Fruit fly (Drosophila melanogaster) whole organism, adult: ENCODE measurements around the gene Eogt.

Experiments used
- CG11617 ChIP-seq: fragments of 200-800 bp; sonication (Bioruptor generic); optimal IDR thresholded peaks from 2 replicates; lab custom pipeline; 2017; ENCODE audit warnings: mild to moderate bottlenecking, missing biosample characterization, missing genetic modification reagents, missing genetic modification characterization
- CG12768 ChIP-seq: fragments of 200-800 bp; sonication (Bioruptor generic); optimal IDR thresholded peaks from 2 replicates; lab custom pipeline; 2017; ENCODE audit warnings: missing biosample characterization, missing genetic modification characterization, mild to moderate bottlenecking, moderate library complexity, missing genetic modification reagents
- CG14711 ChIP-seq: fragments of 200-800 bp; sonication (Bioruptor generic); optimal IDR thresholded peaks from 2 replicates; lab custom pipeline; 2018; ENCODE audit warnings: missing biosample characterization, mild to moderate bottlenecking, missing genetic modification characterization, moderate library complexity
- CG1620 ChIP-seq: fragments of 200-800 bp; sonication (Bioruptor generic); optimal IDR thresholded peaks from 2 replicates; lab custom pipeline; 2016; ENCODE audit warnings: missing biosample characterization, missing genetic modification characterization
- CG33017 ChIP-seq: fragments of 200-800 bp; sonication (Bioruptor generic); optimal IDR thresholded peaks from 2 replicates; lab custom pipeline; 2018; ENCODE audit warnings: missing biosample characterization, mild to moderate bottlenecking, missing genetic modification characterization, moderate library complexity
- CG5204 ChIP-seq: fragments of 200-800 bp; sonication (Bioruptor generic); optimal IDR thresholded peaks from 2 replicates; lab custom pipeline; 2016; ENCODE audit warnings: missing biosample characterization, missing genetic modification characterization
- CG7045 ChIP-seq: fragments of 200-800 bp; sonication (Bioruptor generic); optimal IDR thresholded peaks from 2 replicates; lab custom pipeline; 2017; ENCODE audit warnings: missing biosample characterization, mild to moderate bottlenecking, missing genetic modification characterization
- CG7101 ChIP-seq: fragments of 200-800 bp; sonication (Bioruptor generic); optimal IDR thresholded peaks from 2 replicates; lab custom pipeline; 2018; ENCODE audit warnings: missing biosample characterization, mild to moderate bottlenecking, missing genetic modification characterization, moderate library complexity
- Clk ChIP-seq: fragments of 200-800 bp; sonication (Bioruptor generic); optimal IDR thresholded peaks from 2 replicates; lab custom pipeline; 2017; ENCODE audit warnings: missing biosample characterization, missing genetic modification characterization
- Crg-1 ChIP-seq: fragments of 200-800 bp; sonication (Bioruptor generic); optimal IDR thresholded peaks from 2 replicates; lab custom pipeline; 2016; ENCODE audit warnings: missing biosample characterization, missing genetic modification characterization
- Hr96 ChIP-seq: fragments of 200-800 bp; sonication (Bioruptor generic); optimal IDR thresholded peaks from 2 replicates; lab custom pipeline; 2016; ENCODE audit warnings: missing biosample characterization, missing genetic modification characterization
- Mnt ChIP-seq: fragments of 200-800 bp; sonication (Bioruptor generic); optimal IDR thresholded peaks from 2 replicates; lab custom pipeline; 2016; ENCODE audit warnings: missing biosample characterization, mild to moderate bottlenecking, missing genetic modification characterization
- bab1 ChIP-seq: fragments of 200-800 bp; sonication (Bioruptor generic); optimal IDR thresholded peaks from 3 replicates; lab custom pipeline; 2019; ENCODE audit warnings: missing biosample characterization, mild to moderate bottlenecking, missing genetic modification characterization, moderate library complexity
- cic ChIP-seq: fragments of 200-800 bp; sonication (Bioruptor generic); optimal IDR thresholded peaks from 2 replicates; lab custom pipeline; 2017; ENCODE audit warnings: missing biosample characterization, mild to moderate bottlenecking, missing genetic modification characterization, moderate library complexity
- cnc ChIP-seq, 2 experiments: fragments of >200 bp; optimal IDR thresholded peaks; 2 replicates each; lab custom pipeline; 2017
- kay ChIP-seq: fragments of 200-800 bp; sonication (Bioruptor generic); peaks from one replicate; lab custom pipeline; 2016; ENCODE audit warnings: missing biosample characterization, missing genetic modification characterization, borderline replicate concordance
- ovo ChIP-seq: fragments of 200-800 bp; sonication (Bioruptor generic); optimal IDR thresholded peaks from 2 replicates; lab custom pipeline; 2016; ENCODE audit warnings: missing biosample characterization, missing genetic modification characterization
- pad ChIP-seq: fragments of 200-800 bp; sonication (Bioruptor generic); optimal IDR thresholded peaks from 3 replicates; lab custom pipeline; 2017; ENCODE audit warnings: missing biosample characterization, missing genetic modification characterization, mild to moderate bottlenecking, moderate library complexity, missing genetic modification reagents
- tj ChIP-seq: fragments of 200-800 bp; sonication (Bioruptor generic); optimal IDR thresholded peaks from 3 replicates; lab custom pipeline; 2017; ENCODE audit warnings: missing biosample characterization, mild to moderate bottlenecking, missing genetic modification characterization, moderate library complexity
- toe ChIP-seq: fragments of 200-800 bp; sonication (Bioruptor generic); optimal IDR thresholded peaks from 2 replicates; lab custom pipeline; 2016; ENCODE audit warnings: missing biosample characterization, missing genetic modification characterization

Eogt gene

dm6 chr2L:2402194-2402593 lies 21.3 kb downstream of the Eogt start:
- TF ChIP-seq kay (GFP tag; lab: Kevin White, UChicago): no peak
- TF ChIP-seq CG5204: no peak
- TF ChIP-seq ovo (GFP tag; lab: Kevin White, UChicago): no peak
- no peak for TF ChIP-seq Crg-1 (GFP tag; lab: Kevin White, UChicago)
- TF ChIP-seq bab1 (GFP tag; lab: Kevin White, UChicago): no peak
- TF ChIP-seq CG11617 (GFP tag; lab: Kevin White, UChicago): no peak
- no peak for TF ChIP-seq pad (GFP tag; lab: Kevin White, UChicago)
- no peak for TF ChIP-seq cic (GFP tag; lab: Kevin White, UChicago)

- TF ChIP-seq pad (GFP tag; lab: Kevin White, UChicago) (no peak), cnc (optimal IDR thresholded peaks at IDR 0.05; lab: Kevin White, UChicago) (no peak), Hr96 (GFP tag; lab: Kevin White, UChicago) (no peak), toe (GFP tag; lab: Kevin White, UChicago) (no peak), CG12768 (GFP tag; lab: Kevin White, UChicago) (no peak), CG7101 (tag; lab: Kevin White, UChicago) (no peak), tj (GFP tag; lab: Kevin White, UChicago) (no peak), CG11617 (GFP tag; lab: Kevin White, UChicago) (no peak), CG7045 (no peak), ovo (GFP tag; lab: Kevin White, UChicago) (no peak), CG5204 (no peak), CG14711 (no peak), CG1620 (GFP tag; lab: Kevin White, UChicago) (no peak), Crg-1 (GFP tag; lab: Kevin White, UChicago) (no peak)
Observed at dm6 chr2L:2404631-2405030, 23.7 kb downstream of the Eogt start.

- TF ChIP-seq Hr96 (GFP tag; lab: Kevin White, UChicago) (no peak), CG7045 (no peak), pad (GFP tag; lab: Kevin White, UChicago) (no peak), Mnt (no peak), toe (GFP tag; lab: Kevin White, UChicago) (no peak), kay (GFP tag; lab: Kevin White, UChicago) (no peak), tj (GFP tag; lab: Kevin White, UChicago) (no peak), cic (GFP tag; lab: Kevin White, UChicago) (no peak)
Observed at dm6 chr2L:2413093-2413492, 32.2 kb downstream of the Eogt start.

- TF ChIP-seq CG1620 (GFP tag; lab: Kevin White, UChicago) (no peak), CG7045 (no peak), Crg-1 (GFP tag; lab: Kevin White, UChicago) (no peak), tj (GFP tag; lab: Kevin White, UChicago) (no peak), CG5204 (no peak), pad (GFP tag; lab: Kevin White, UChicago) (no peak), CG7101 (tag; lab: Kevin White, UChicago) (no peak), Mnt (no peak), CG14711 (no peak)
Observed at dm6 chr2L:2415109-2415508, 34.2 kb downstream of the Eogt start, which contains the start of gene CG18641. Gene CG18641 (minus strand): TSS chr2L:2415322.

- TF ChIP-seq CG7101 (tag; lab: Kevin White, UChicago) (no peak), CG7045 (no peak), cic (GFP tag; lab: Kevin White, UChicago) (no peak), pad (GFP tag; lab: Kevin White, UChicago) (no peak), tj (GFP tag; lab: Kevin White, UChicago) (no peak), Clk (GFP tag; lab: Kevin White, UChicago) (no peak), bab1 (GFP tag; lab: Kevin White, UChicago) (no peak), kay (GFP tag; lab: Kevin White, UChicago) (no peak)
Observed at dm6 chr2L:2416620-2417019, 35.7 kb downstream of the Eogt start, which contains the start of gene CG31948. Gene CG31948 (minus strand): TSS chr2L:2416720.

- TF ChIP-seq tj (GFP tag; lab: Kevin White, UChicago) (no peak), Hr96 (GFP tag; lab: Kevin White, UChicago) (no peak), CG1620 (GFP tag; lab: Kevin White, UChicago) (no peak), CG7045 (no peak), CG12768 (GFP tag; lab: Kevin White, UChicago) (no peak)
Observed at dm6 chr2L:2417865-2418264, 37.0 kb downstream of the Eogt start, which contains the start of gene CG34448. Gene CG34448 (minus strand): TSS chr2L:2417965.

- no peak for TF ChIP-seq Hr96 (GFP tag; lab: Kevin White, UChicago)
- TF ChIP-seq kay (GFP tag; lab: Kevin White, UChicago): peak; percentile 39
Observed at dm6 chr2L:2419913-2420312, 39.0 kb downstream of the Eogt start, which contains the start of gene CG34447. Gene CG34447 (minus strand): TSS chr2L:2420013.

dm6 chr2L:2420490-2420889 lies 39.6 kb downstream of the Eogt start, which contains the start of gene CG9886:
Gene CG9886 (plus strand): TSS chr2L:2420830.
- TF ChIP-seq CG7045 (peak; percentile 54), cic (GFP tag; lab: Kevin White, UChicago) (no peak), CG1620 (GFP tag; lab: Kevin White, UChicago) (no peak), CG11617 (GFP tag; lab: Kevin White, UChicago) (peak; percentile 18), pad (GFP tag; lab: Kevin White, UChicago) (no peak), kay (GFP tag; lab: Kevin White, UChicago) (peak; percentile 46), tj (GFP tag; lab: Kevin White, UChicago) (peak; percentile 13), ovo (GFP tag; lab: Kevin White, UChicago) (no peak), CG33017 (peak; percentile 58), CG5204 (peak; percentile 45), Mnt (no peak), toe (GFP tag; lab: Kevin White, UChicago) (no peak), cnc (optimal IDR thresholded peaks at IDR 0.05; lab: Kevin White, UChicago) (no peak), Hr96 (GFP tag; lab: Kevin White, UChicago) (no peak), bab1 (GFP tag; lab: Kevin White, UChicago) (peak; percentile 68), Crg-1 (GFP tag; lab: Kevin White, UChicago) (no peak), CG14711 (peak; percentile 61), CG12768 (GFP tag; lab: Kevin White, UChicago) (no peak), Clk (GFP tag; lab: Kevin White, UChicago) (no peak), CG7101 (tag; lab: Kevin White, UChicago) (peak; percentile 40)
